Worm (Caenorhabditis elegans): Measurements from ENCODE around the gene ugt-35.

Gene ugt-35

DNA sequence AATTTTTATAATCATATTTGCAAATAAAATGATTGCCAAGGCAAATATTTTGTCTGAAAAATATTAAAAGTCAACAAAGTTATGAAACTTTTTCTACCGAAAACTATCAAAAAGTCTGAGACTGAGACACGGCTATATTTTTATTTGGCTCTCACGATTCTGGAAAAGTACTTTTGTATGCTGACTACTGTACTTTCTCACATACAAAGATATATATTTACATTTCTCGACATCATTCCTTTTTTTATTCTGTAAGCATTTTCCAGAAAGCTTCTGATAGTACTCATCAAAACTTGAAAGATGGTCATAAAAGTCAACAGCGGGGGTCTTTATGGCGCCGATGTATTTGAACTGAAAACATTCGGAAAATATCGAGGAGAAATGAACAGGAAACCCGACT lies 5.9 kb downstream of the ugt-35 start, which contains the start of gene aqp-6:
TSS of gene aqp-6 (plus strand) at position 301 of the 400 bp plus-strand sequence.
- TF ChIP-seq nhr-11 (tag; optimal IDR thresholded peaks at IDR 0.05) (no peak), lin-15B (tag; optimal IDR thresholded peaks at IDR 0.05) (no peak), ceh-88 (GFP tag; IDR thresholded peaks at IDR 0.05) (no peak), xbp-1 (tag; optimal IDR thresholded peaks at IDR 0.05) (no peak), unc-86 (tag; optimal IDR thresholded peaks at IDR 0.05) (no peak), mdl-1 (tag; optimal IDR thresholded peaks at IDR 0.05) (no peak), hlh-17 (GFP tag; optimal IDR thresholded peaks at IDR 0.05; ENCODE audit: borderline replicate concordance) (no peak), dsc-1 (tag; optimal IDR thresholded peaks at IDR 0.05) (no peak), lin-35 (GFP tag; optimal IDR thresholded peaks at IDR 0.05) (no peak), lin-39 (tag; optimal IDR thresholded peaks at IDR 0.05) (no peak), nhr-19 (GFP tag; conservative IDR thresholded peaks at IDR 0.05) (no peak), skn-1 (tag; optimal IDR thresholded peaks at IDR 0.05) (no peak), fkh-4 (tag; optimal IDR thresholded peaks at IDR 0.05; ENCODE audit: borderline replicate concordance) (no peak), mep-1 (tag; optimal IDR thresholded peaks at IDR 0.05) (no peak), sox-4 (tag; optimal IDR thresholded peaks at IDR 0.05) (no peak), irx-1 (tag; optimal IDR thresholded peaks at IDR 0.05) (no peak)

DNA sequence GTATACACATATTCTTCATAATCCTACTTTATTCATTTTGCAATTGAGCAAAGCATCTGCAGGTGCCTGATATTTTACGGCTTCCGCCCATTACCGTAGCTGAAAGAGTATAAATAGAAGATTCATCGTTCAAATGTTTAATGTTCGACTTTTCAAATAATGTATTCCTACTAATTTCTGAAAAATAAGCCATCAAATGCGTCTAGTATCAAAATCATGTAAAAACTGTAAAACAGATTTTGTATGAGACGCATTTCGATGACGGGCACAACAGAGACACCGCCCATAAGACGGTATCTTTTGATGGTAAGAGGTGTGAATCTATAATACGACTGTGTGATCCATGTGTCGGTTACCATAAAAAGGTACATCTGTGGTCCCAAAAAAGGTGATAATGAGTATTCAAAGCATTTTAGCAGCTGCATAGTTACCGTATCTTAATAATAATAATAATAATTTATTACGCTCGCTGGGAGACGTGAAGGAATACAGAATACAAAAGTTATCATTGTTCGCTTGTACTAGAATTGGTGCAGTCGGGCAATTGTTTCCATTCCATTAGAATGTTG lies 6.9 kb downstream of the ugt-35 start, which contains the start of the genes C32C4.3 and C32C4.16:
TSS of gene C32C4.3 (minus strand) at position 101 of the 569 bp plus-strand sequence.
TSS of gene C32C4.16 (plus strand) at position 519 of the 569 bp plus-strand sequence.
- no peak for TF ChIP-seq nhr-20 (tag; optimal IDR thresholded peaks at IDR 0.05)
- TF ChIP-seq nhr-19 (GFP tag; conservative IDR thresholded peaks at IDR 0.05): no peak
- TF ChIP-seq sox-4 (tag; optimal IDR thresholded peaks at IDR 0.05): no peak
- TF ChIP-seq ceh-63 (GFP tag; optimal IDR thresholded peaks at IDR 0.05): no peak
- no peak for TF ChIP-seq fkh-10 (GFP tag; optimal IDR thresholded peaks at IDR 0.05)
- no peak for TF ChIP-seq mab-9 (GFP tag; IDR thresholded peaks at IDR 0.05)
- no peak for TF ChIP-seq snpc-4 (tag; optimal IDR thresholded peaks at IDR 0.05)
- TF ChIP-seq ama-1 (optimal IDR thresholded peaks at IDR 0.05): no peak
- no peak for TF ChIP-seq Y116A8C.19 (tag; optimal IDR thresholded peaks at IDR 0.05; ENCODE audit: borderline replicate concordance)
- TF ChIP-seq nhr-85 (tag): no peak
- no peak for TF ChIP-seq efl-1 (optimal IDR thresholded peaks at IDR 0.05)
- no peak for TF ChIP-seq efl-1 (GFP tag; optimal IDR thresholded peaks at IDR 0.05 in 1 of 2)

DNA sequence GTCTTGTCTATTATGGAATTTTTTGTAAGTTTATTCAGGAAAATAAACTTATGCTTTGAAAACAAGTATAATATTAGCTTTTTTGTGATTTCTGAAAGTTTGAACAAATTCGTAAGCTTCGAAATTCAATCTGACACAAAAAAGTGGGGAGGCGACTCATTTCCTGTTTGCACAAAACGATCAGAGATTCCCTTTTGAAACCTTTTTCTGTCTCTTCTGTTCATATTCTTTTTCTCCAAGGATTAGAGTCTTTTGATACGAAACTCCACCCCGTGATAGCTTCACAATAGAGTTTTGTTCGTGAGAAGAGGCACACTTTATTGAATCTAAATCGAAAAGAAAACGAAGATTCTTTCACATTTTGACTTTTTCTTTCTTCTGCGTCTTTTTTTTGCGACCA lies 13.1 kb downstream of the ugt-35 start:
- TF ChIP-seq fkh-10 (GFP tag; optimal IDR thresholded peaks at IDR 0.05) (peak; percentile 74), nhr-11 (tag; optimal IDR thresholded peaks at IDR 0.05) (no peak), skn-1 (tag; optimal IDR thresholded peaks at IDR 0.05) (no peak), aly-2 (tag; optimal IDR thresholded peaks at IDR 0.05) (no peak), ceh-63 (GFP tag; optimal IDR thresholded peaks at IDR 0.05) (no peak), C16A3.4 (tag; optimal IDR thresholded peaks at IDR 0.05) (no peak), elt-3 (tag; optimal IDR thresholded peaks at IDR 0.05) (no peak), snpc-4 (tag; optimal IDR thresholded peaks at IDR 0.05) (no peak), lir-3 (tag; optimal IDR thresholded peaks at IDR 0.05; ENCODE audit: poor library complexity) (no peak), dsc-1 (tag; optimal IDR thresholded peaks at IDR 0.05) (peak; percentile 19), rnt-1 (tag; optimal IDR thresholded peaks at IDR 0.05) (no peak), ceh-82 (tag; optimal IDR thresholded peaks at IDR 0.05) (no peak), mdl-1 (tag; optimal IDR thresholded peaks at IDR 0.05) (no peak), ceh-90 (tag; optimal IDR thresholded peaks at IDR 0.05) (no peak), fkh-4 (tag; optimal IDR thresholded peaks at IDR 0.05; ENCODE audit: borderline replicate concordance) (no peak), ceh-8 (GFP tag; optimal IDR thresholded peaks at IDR 0.05) (no peak), nhr-12 (tag; optimal IDR thresholded peaks at IDR 0.05) (no peak), lin-14 (GFP tag; optimal IDR thresholded peaks at IDR 0.05) (peak; percentile 45), nhr-237 (tag; optimal IDR thresholded peaks at IDR 0.05) (no peak)

DNA sequence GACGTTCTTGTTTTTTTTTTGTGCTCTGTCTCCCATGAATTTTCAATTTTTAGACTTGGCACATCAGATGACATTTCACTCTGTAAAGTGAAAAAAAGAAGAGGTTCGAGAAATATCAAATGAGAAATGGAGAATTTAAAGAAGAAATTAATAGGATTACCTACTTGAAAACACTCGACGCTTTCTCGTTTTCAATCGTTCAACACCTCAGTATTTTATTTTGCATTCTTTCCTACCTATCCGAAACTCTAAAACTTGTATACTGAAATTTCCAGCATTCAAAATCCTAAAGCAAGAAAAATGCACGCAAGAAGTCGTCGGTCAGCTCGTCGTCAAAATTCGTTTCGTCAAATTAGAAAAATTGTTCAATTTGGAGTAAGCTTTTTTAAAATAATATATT lies 18.3 kb downstream of the ugt-35 start, which contains the start of gene kvs-2:
TSS of gene kvs-2 (plus strand) at position 301 of the 400 bp plus-strand sequence.
- TF ChIP-seq C16A3.4 (tag; optimal IDR thresholded peaks at IDR 0.05) (no peak), unc-30 (tag; optimal IDR thresholded peaks at IDR 0.05) (no peak), lin-13 (GFP tag; optimal IDR thresholded peaks at IDR 0.05) (no peak), nhr-71 (tag; optimal IDR thresholded peaks at IDR 0.05) (no peak), vab-15 (tag; optimal IDR thresholded peaks at IDR 0.05) (no peak), nhr-28 (tag; optimal IDR thresholded peaks at IDR 0.05) (no peak), C34B4.2 (tag; optimal IDR thresholded peaks at IDR 0.05) (no peak), alr-1 (tag; optimal IDR thresholded peaks at IDR 0.05; ENCODE audit: borderline replicate concordance) (no peak), lin-39 (tag; optimal IDR thresholded peaks at IDR 0.05) (no peak), swsn-7 (tag; optimal IDR thresholded peaks at IDR 0.05) (no peak), hlh-17 (GFP tag; optimal IDR thresholded peaks at IDR 0.05; ENCODE audit: borderline replicate concordance) (no peak), hpl-2 (GFP tag; optimal IDR thresholded peaks at IDR 0.05) (no peak), ztf-11 (tag; optimal IDR thresholded peaks at IDR 0.05) (no peak), nhr-90 (tag; optimal IDR thresholded peaks at IDR 0.05; ENCODE audit: poor library complexity) (no peak)
